Worm (Caenorhabditis elegans): Measurements from ENCODE around the gene acr-7.

DNA sequence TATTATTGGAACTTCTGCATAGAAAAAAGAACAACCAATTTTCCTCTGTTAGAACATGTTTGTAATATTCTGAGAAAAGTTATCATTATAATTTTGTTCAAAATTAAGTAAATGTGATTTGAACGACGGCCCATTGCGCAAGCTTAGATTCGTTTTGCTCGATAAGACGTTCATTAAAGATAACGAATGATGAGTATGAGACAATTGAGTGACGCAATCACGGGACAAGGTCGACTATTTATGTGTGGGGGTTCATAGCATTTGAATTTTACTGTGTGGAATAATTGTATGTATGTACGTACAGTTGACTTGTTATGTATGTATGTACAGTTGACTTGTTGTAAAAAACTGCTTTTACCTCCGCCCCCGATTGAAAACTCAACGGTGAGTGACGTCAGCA lies 30.2 kb downstream of the acr-7 start:
- TF ChIP-seq ref-1 (GFP tag; conservative IDR thresholded peaks at IDR 0.05) (no peak), med-1 (GFP tag; optimal IDR thresholded peaks at IDR 0.05; ENCODE audit: insufficient read depth) (no peak), flt-1 (GFP tag; IDR thresholded peaks at IDR 0.05) (no peak), T22C8.4 (GFP tag; IDR thresholded peaks at IDR 0.05) (no peak), cog-1 (tag; optimal IDR thresholded peaks at IDR 0.05) (no peak), ztf-29 (GFP tag; IDR thresholded peaks at IDR 0.05) (no peak), ztf-23 (GFP tag; IDR thresholded peaks at IDR 0.05) (no peak), klf-2 (GFP tag; conservative IDR thresholded peaks at IDR 0.05) (no peak), tab-1 (GFP tag; IDR thresholded peaks at IDR 0.05) (no peak)
